Fruit fly (Drosophila melanogaster) whole organism, embryonic: ENCODE measurements around the gene Tango5.
A peak's percentile ranks its signal among the peaks of the same experiment; 100 is the strongest.

Experiments used
- Blimp-1 ChIP-seq: fragments of 200-800 bp; sonication (Bioruptor generic); optimal IDR thresholded peaks from 3 replicates; lab custom pipeline; 2018; ENCODE audit warnings: missing biosample characterization, missing genetic modification characterization, mild to moderate bottlenecking, moderate library complexity, missing genetic modification reagents
- CG10979 ChIP-seq: fragments of 200-800 bp; sonication (Bioruptor generic); optimal IDR thresholded peaks from 2 replicates; lab custom pipeline; 2018; ENCODE audit warnings: missing biosample characterization, mild to moderate bottlenecking, missing genetic modification characterization, moderate library complexity
- CG12942 ChIP-seq: fragments of 200-800 bp; sonication (Bioruptor generic); optimal IDR thresholded peaks from 3 replicates; lab custom pipeline; 2016; ENCODE audit warnings: missing biosample characterization, missing genetic modification characterization
- CG13775 ChIP-seq: fragments of 200-800 bp; sonication (Bioruptor generic); optimal IDR thresholded peaks from 3 replicates; lab custom pipeline; 2017; ENCODE audit warnings: missing biosample characterization, mild to moderate bottlenecking, missing genetic modification characterization
- CG16815 ChIP-seq: fragments of 200-800 bp; sonication (Bioruptor generic); optimal IDR thresholded peaks from 3 replicates; lab custom pipeline; 2017; ENCODE audit warnings: missing biosample characterization, mild to moderate bottlenecking, missing genetic modification characterization
- CG18599 ChIP-seq: fragments of 200-800 bp; sonication (Bioruptor generic); optimal IDR thresholded peaks from 3 replicates; lab custom pipeline; 2017; ENCODE audit warnings: missing biosample characterization, missing genetic modification characterization, mild to moderate bottlenecking, moderate library complexity, missing genetic modification reagents
- CG2199 ChIP-seq: fragments of 200-800 bp; sonication (Bioruptor generic); IDR thresholded peaks from 3 replicates; pipeline ENCODE4 v1.3.6; 2022; ENCODE audit warnings: missing biosample characterization, missing genetic modification characterization
- CG30020 ChIP-seq: fragments of 200-800 bp; optimal IDR thresholded peaks from 2 replicates; lab custom pipeline; 2019; ENCODE audit warnings: missing biosample characterization, mild to moderate bottlenecking, missing genetic modification characterization, moderate library complexity
- CG31441 ChIP-seq: fragments of 200-800 bp; sonication (Bioruptor generic); IDR thresholded peaks from 2 replicates; pipeline ENCODE4 v1.3.6; 2022; ENCODE audit warnings: missing biosample characterization, missing genetic modification characterization
- CG3838 ChIP-seq: fragments of 200-800 bp; sonication (Bioruptor generic); optimal IDR thresholded peaks from 3 replicates; lab custom pipeline; 2016; ENCODE audit warnings: missing biosample characterization, missing genetic modification characterization
- CG4328 ChIP-seq: fragments of 200-800 bp; sonication (Bioruptor generic); optimal IDR thresholded peaks from 3 replicates; lab custom pipeline; 2017; ENCODE audit warnings: missing biosample characterization, missing genetic modification reagents, missing genetic modification characterization
- CG5953 ChIP-seq: fragments of 200-800 bp; sonication (Bioruptor generic); IDR thresholded peaks from 2 replicates; pipeline ENCODE4 v1.3.6; 2022; ENCODE audit warnings: missing biosample characterization, missing genetic modification characterization
- CG7745 ChIP-seq: fragments of 200-800 bp; sonication (Bioruptor generic); optimal IDR thresholded peaks from 2 replicates; lab custom pipeline; 2018; ENCODE audit warnings: missing biosample characterization, mild to moderate bottlenecking, missing genetic modification characterization, moderate library complexity
- CG7987 ChIP-seq: fragments of 200-800 bp; sonication (Bioruptor generic); optimal IDR thresholded peaks from 2 replicates; lab custom pipeline; 2018; ENCODE audit warnings: missing biosample characterization, mild to moderate bottlenecking, missing genetic modification characterization, moderate library complexity
- CG8089 ChIP-seq: fragments of 200-800 bp; sonication (Bioruptor generic); optimal IDR thresholded peaks from 3 replicates; lab custom pipeline; 2016; ENCODE audit warnings: missing biosample characterization, missing genetic modification characterization
- CG9437 ChIP-seq: fragments of 200-800 bp; sonication (Bioruptor generic); optimal IDR thresholded peaks from 2 replicates; lab custom pipeline; 2018; ENCODE audit warnings: missing biosample characterization, mild to moderate bottlenecking, missing genetic modification characterization
- CG9727 ChIP-seq: fragments of 200-800 bp; sonication (Bioruptor generic); optimal IDR thresholded peaks from 3 replicates; lab custom pipeline; 2017; ENCODE audit warnings: missing biosample characterization, mild to moderate bottlenecking, missing genetic modification characterization
- Dfd ChIP-seq, 2 experiments: fragments of >200 bp; optimal IDR thresholded peaks; 2 replicates each; lab custom pipeline; 2017; ENCODE audit warnings: missing biosample characterization in 2 of 2, missing genetic modification characterization in 2 of 2
- Dip2 ChIP-seq: fragments of 200-800 bp; sonication (Bioruptor generic); IDR thresholded peaks from 2 replicates; pipeline ENCODE4 v1.3.6; 2022; ENCODE audit warnings: missing biosample characterization, missing genetic modification characterization
- Gug ChIP-seq: fragments of 200-800 bp; sonication (Bioruptor generic); IDR thresholded peaks from 4 replicates; pipeline ENCODE4 v1.3.6; 2022; ENCODE audit warnings: missing biosample characterization, missing genetic modification characterization
- HHEX ChIP-seq: fragments of 200-800 bp; sonication (Bioruptor generic); optimal IDR thresholded peaks from 3 replicates; lab custom pipeline; 2017; ENCODE audit warnings: missing biosample characterization, mild to moderate bottlenecking, missing genetic modification characterization, missing genetic modification reagents
- Hey ChIP-seq: fragments of 200-800 bp; sonication (Bioruptor generic); optimal IDR thresholded peaks from 3 replicates; lab custom pipeline; 2018; ENCODE audit warnings: missing biosample characterization, mild to moderate bottlenecking, missing genetic modification characterization
- MTF-1 ChIP-seq: fragments of 200-800 bp; sonication (Bioruptor generic); optimal IDR thresholded peaks from 2 replicates; lab custom pipeline; 2018; ENCODE audit warnings: missing biosample characterization, mild to moderate bottlenecking, missing genetic modification characterization, borderline replicate concordance
- Myb ChIP-seq: fragments of 200-800 bp; sonication (Bioruptor generic); optimal IDR thresholded peaks from 2 replicates; lab custom pipeline; 2016; ENCODE audit warnings: missing biosample characterization, missing genetic modification characterization
- Oaz ChIP-seq: fragments of 200-800 bp; sonication (Bioruptor generic); IDR thresholded peaks from 2 replicates; pipeline ENCODE4 v1.3.6; 2022; ENCODE audit warnings: missing biosample characterization, missing genetic modification characterization
- Optix ChIP-seq: fragments of 200-800 bp; sonication (Bioruptor generic); IDR thresholded peaks from 3 replicates; pipeline ENCODE4 v1.3.6; 2022; ENCODE audit warnings: missing biosample characterization, missing genetic modification characterization
- PHDP ChIP-seq: fragments of 200-800 bp; sonication (Bioruptor generic); optimal IDR thresholded peaks from 3 replicates; lab custom pipeline; 2018; ENCODE audit warnings: missing biosample characterization, mild to moderate bottlenecking, missing genetic modification characterization, moderate library complexity
- Rx ChIP-seq: fragments of 200-800 bp; sonication (Bioruptor generic); IDR thresholded peaks from 2 replicates; pipeline ENCODE4 v1.3.6; 2022; ENCODE audit warnings: missing biosample characterization, missing genetic modification characterization
- Sin3A ChIP-seq: fragments of >200 bp; optimal IDR thresholded peaks from 2 replicates; lab custom pipeline; 2018
- Stat92E ChIP-seq, 3 experiments: fragments of >200 bp in 2 of 3; fragments of 200-800 bp in 1 of 3; sonication (Bioruptor generic) in 1 of 3; optimal IDR thresholded peaks; 2 replicates each; lab custom pipeline; 2017 to 2019; ENCODE audit warnings: missing biosample characterization in 3 of 3, missing genetic modification characterization in 3 of 3, mild to moderate bottlenecking in 1 of 3, moderate library complexity in 1 of 3
- aop ChIP-seq: fragments of 200-800 bp; sonication (Bioruptor generic); IDR thresholded peaks from 2 replicates; pipeline ENCODE4 v1.3.6; 2022; ENCODE audit warnings: missing biosample characterization, missing genetic modification characterization
- bsh ChIP-seq, 2 experiments: fragments of 200-800 bp; sonication (Bioruptor generic); optimal IDR thresholded peaks; 2 replicates each; lab custom pipeline; 2017 to 2018; ENCODE audit warnings: mild to moderate bottlenecking in 2 of 2, missing biosample characterization in 2 of 2, missing genetic modification characterization in 2 of 2, moderate library complexity in 1 of 2
- cad ChIP-seq: fragments of >200 bp; optimal IDR thresholded peaks from 2 replicates; lab custom pipeline; 2017; ENCODE audit warnings: missing biosample characterization, missing genetic modification characterization
- crc ChIP-seq: fragments of 200-800 bp; sonication (Bioruptor generic); optimal IDR thresholded peaks from 2 replicates; lab custom pipeline; 2016; ENCODE audit warnings: missing biosample characterization, missing genetic modification characterization
- disco-r ChIP-seq: fragments of 200-800 bp; sonication (Bioruptor generic); optimal IDR thresholded peaks from 2 replicates; lab custom pipeline; 2016; ENCODE audit warnings: missing biosample characterization, missing genetic modification characterization
- fd3F ChIP-seq: fragments of 200-800 bp; sonication (Bioruptor generic); optimal IDR thresholded peaks from 2 replicates; lab custom pipeline; 2018; ENCODE audit warnings: missing biosample characterization, mild to moderate bottlenecking, missing genetic modification characterization, moderate library complexity
- ftz-f1 ChIP-seq: fragments of 200-800 bp; sonication (Bioruptor generic); optimal IDR thresholded peaks from 2 replicates; lab custom pipeline; 2016; ENCODE audit warnings: missing biosample characterization, missing genetic modification characterization
- grau ChIP-seq: fragments of 200-800 bp; optimal IDR thresholded peaks from 3 replicates; lab custom pipeline; 2019; ENCODE audit warnings: missing biosample characterization, mild to moderate bottlenecking, missing genetic modification characterization, moderate library complexity
- hb ChIP-seq: fragments of 200-800 bp; sonication (Bioruptor generic); IDR thresholded peaks from 3 replicates; pipeline ENCODE4 v1.3.6; 2022; ENCODE audit warnings: missing biosample characterization, missing genetic modification characterization; ENCODE audit not compliant: partially characterized antibody
- insv ChIP-seq, 2 experiments: fragments of 200-800 bp; sonication (Bioruptor generic); optimal IDR thresholded peaks; 3 replicates each; lab custom pipeline; 2016 to 2018; ENCODE audit warnings: missing biosample characterization in 2 of 2, missing genetic modification characterization in 2 of 2
- klu ChIP-seq: fragments of 200-800 bp; sonication (Bioruptor generic); IDR thresholded peaks from 2 replicates; pipeline ENCODE4 v1.3.6; 2022; ENCODE audit warnings: missing biosample characterization, missing genetic modification characterization
- lola ChIP-seq, 3 experiments: fragments of >200 bp in 2 of 3; fragments of 200-800 bp in 1 of 3; sonication (Bioruptor generic) in 1 of 3; optimal IDR thresholded peaks; 2 replicates each; lab custom pipeline; 2017 to 2019; ENCODE audit warnings: missing biosample characterization in 3 of 3, missing genetic modification characterization in 3 of 3, mild to moderate bottlenecking in 1 of 3, moderate library complexity in 1 of 3
- mirr ChIP-seq: fragments of 200-800 bp; sonication (Bioruptor generic); optimal IDR thresholded peaks from 3 replicates; lab custom pipeline; 2018; ENCODE audit warnings: missing biosample characterization, mild to moderate bottlenecking, missing genetic modification characterization
- nerfin-1 ChIP-seq: fragments of 200-800 bp; sonication (Bioruptor generic); optimal IDR thresholded peaks from 3 replicates; lab custom pipeline; 2019; ENCODE audit warnings: missing biosample characterization, mild to moderate bottlenecking, missing genetic modification characterization, moderate library complexity
- pros ChIP-seq: fragments of 200-800 bp; sonication (Bioruptor generic); optimal IDR thresholded peaks from 3 replicates; lab custom pipeline; 2019; ENCODE audit warnings: missing biosample characterization, mild to moderate bottlenecking, missing genetic modification characterization, moderate library complexity
- rib ChIP-seq: fragments of 200-800 bp; sonication (Bioruptor generic); IDR thresholded peaks from 2 replicates; pipeline ENCODE4 v1.3.6; 2022; ENCODE audit warnings: missing biosample characterization, missing genetic modification characterization
- schlank ChIP-seq: fragments of 200-800 bp; sonication (Bioruptor generic); optimal IDR thresholded peaks from 2 replicates; lab custom pipeline; 2018; ENCODE audit warnings: missing biosample characterization, mild to moderate bottlenecking, missing genetic modification characterization
- toy ChIP-seq: fragments of 200-800 bp; sonication (Bioruptor generic); IDR thresholded peaks from 2 replicates; pipeline ENCODE4 v1.3.6; 2022; ENCODE audit warnings: missing biosample characterization, missing genetic modification characterization

Tango5 gene

DNA sequence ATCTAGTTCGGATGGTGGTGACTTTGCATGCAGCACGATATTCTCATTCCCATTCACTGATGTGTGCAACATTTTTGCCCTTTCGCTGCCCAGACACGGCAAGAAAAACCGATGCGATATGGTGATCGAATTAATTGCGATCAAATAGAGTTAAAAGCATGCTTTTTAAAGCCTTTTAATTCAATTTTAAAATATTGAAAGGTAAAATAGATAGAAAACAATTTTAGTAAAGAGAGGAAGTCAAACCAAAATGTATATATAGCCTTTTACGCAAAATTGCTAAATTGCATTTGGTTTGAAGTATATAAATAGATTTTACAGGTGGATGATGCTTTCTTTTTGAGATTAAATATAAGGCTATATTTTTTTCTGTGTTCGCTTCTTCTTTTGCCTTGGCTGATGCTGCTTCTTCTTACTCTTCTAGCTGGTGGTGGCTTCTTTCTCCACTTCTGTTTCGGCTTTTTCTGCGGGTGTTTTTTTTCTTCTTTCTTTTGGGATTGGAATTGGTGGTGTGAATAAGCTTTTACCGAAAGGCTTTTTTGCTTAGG is 23.2 kb downstream of the Tango5 start (continued):
- TF ChIP-seq CG3838 (GFP tag; lab: Kevin White, UChicago), result no peak
- TF ChIP-seq CG10979 (tag; lab: Kevin White, UChicago), result peak; percentile 43
- TF ChIP-seq Hey, result no peak
- TF ChIP-seq bsh (GFP tag; optimal IDR thresholded peaks at IDR 0.05; lab: Kevin White, UChicago), result peak in 1 of 2 experiments; percentile 22
- TF ChIP-seq Myb (GFP tag; lab: Kevin White, UChicago), result no peak
- TF ChIP-seq Dfd (GFP tag; optimal IDR thresholded peaks at IDR 0.05; lab: Kevin White, UChicago), result no peak
- no peak for TF ChIP-seq CG30020 (tag; lab: Kevin White, UChicago)
- no peak for TF ChIP-seq HHEX
- peak; percentile 20 for TF ChIP-seq Blimp-1 (GFP tag; lab: Kevin White, UChicago)
- TF ChIP-seq CG2199, result no peak
- no peak for TF ChIP-seq aop (GFP tag; lab: Robert Waterston, UW)
- TF ChIP-seq Stat92E (GFP tag; optimal IDR thresholded peaks at IDR 0.05; lab: Kevin White, UChicago), result no peak
- TF ChIP-seq Rx (GFP tag; lab: Robert Waterston, UW), result no peak
- no peak for TF ChIP-seq grau (tag; lab: Kevin White, UChicago)
- TF ChIP-seq lola (GFP tag; optimal IDR thresholded peaks at IDR 0.05; lab: Kevin White, UChicago), result peak in 1 of 3 experiments; percentile 5

DNA sequence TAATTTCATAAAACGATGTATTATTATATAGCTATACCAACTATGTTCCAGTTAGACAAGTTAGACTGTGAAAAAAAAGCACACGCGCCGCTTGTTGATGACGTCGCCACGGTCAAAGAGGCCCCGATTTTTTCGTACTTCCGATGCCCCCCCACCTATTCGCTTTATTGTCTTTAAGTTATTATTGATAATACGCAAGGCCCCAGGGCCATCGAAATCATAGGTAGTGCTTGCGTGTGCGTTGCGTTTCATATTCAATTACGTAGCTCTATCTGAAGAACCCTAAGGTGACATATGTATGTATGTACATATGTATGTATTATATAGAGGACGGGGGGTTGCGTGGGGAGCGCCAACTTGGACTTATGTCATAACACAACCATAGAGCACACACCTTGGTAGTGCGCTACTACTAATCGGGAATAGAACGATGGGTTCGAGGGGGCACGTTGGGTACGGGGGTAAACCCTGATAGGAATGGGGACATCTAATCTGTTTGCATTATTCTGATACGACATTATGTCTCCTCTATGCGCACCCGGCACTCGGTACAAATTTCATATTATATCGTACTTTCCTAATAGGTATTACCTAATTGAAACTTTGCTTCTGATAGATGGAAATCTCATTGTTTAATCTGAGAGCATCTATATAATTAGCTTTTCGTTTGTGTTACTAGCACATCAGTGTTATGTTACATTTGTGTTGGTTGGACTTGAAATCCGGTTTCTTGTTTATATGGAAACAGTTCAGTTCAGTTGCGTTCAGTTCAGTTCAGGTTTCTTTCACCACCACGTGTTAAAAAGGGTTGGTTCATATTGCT is 24.4 kb downstream of the Tango5 start:
- TF ChIP-seq nerfin-1, result no peak
- peak; percentile 94 for TF ChIP-seq mirr (GFP tag; lab: Kevin White, UChicago)
- no peak for TF ChIP-seq CG13775 (GFP tag; lab: Kevin White, UChicago)
- no peak for TF ChIP-seq insv (GFP tag; optimal IDR thresholded peaks at IDR 0.05; lab: Kevin White, UChicago)
- TF ChIP-seq CG7987 (GFP tag; lab: Kevin White, UChicago), result peak; percentile 79
- TF ChIP-seq rib (GFP tag; lab: Robert Waterston, UW), result no peak
- TF ChIP-seq PHDP (tag; lab: Kevin White, UChicago), result no peak
- no peak for TF ChIP-seq schlank (tag; lab: Kevin White, UChicago)
- no peak for TF ChIP-seq CG12942 (GFP tag; lab: Kevin White, UChicago)
- TF ChIP-seq CG4328 (GFP tag; lab: Kevin White, UChicago), result no peak
- TF ChIP-seq disco-r (GFP tag; lab: Kevin White, UChicago), result no peak
- no peak for TF ChIP-seq Dip2 (GFP tag; lab: Robert Waterston, UW)
- TF ChIP-seq klu (GFP tag; lab: Robert Waterston, UW), result no peak
- TF ChIP-seq Oaz, result no peak
- TF ChIP-seq CG18599 (GFP tag; lab: Kevin White, UChicago), result peak; percentile 41
- no peak for TF ChIP-seq crc
- no peak for TF ChIP-seq MTF-1 (GFP tag; lab: Kevin White, UChicago)
- TF ChIP-seq Gug, result no peak
- no peak for TF ChIP-seq CG9727 (GFP tag; lab: Kevin White, UChicago)
- TF ChIP-seq CG16815, result no peak
- no peak for TF ChIP-seq CG7745
- TF ChIP-seq pros (GFP tag; lab: Kevin White, UChicago), result no peak
- TF ChIP-seq CG9437 (GFP tag; lab: Kevin White, UChicago), result peak; percentile 72
- TF ChIP-seq Sin3A (lab: Kevin White, UChicago), result no peak
- no peak for TF ChIP-seq toy
- TF ChIP-seq Optix (GFP tag; lab: Robert Waterston, UW), result no peak
- no peak for TF ChIP-seq CG31441 (GFP tag; lab: Robert Waterston, UW)
- no peak for TF ChIP-seq hb (GFP tag; lab: Robert Waterston, UW)
- TF ChIP-seq fd3F (GFP tag; lab: Kevin White, UChicago), result no peak
- TF ChIP-seq CG8089 (GFP tag; lab: Kevin White, UChicago), result no peak
- TF ChIP-seq ftz-f1 (GFP tag; lab: Kevin White, UChicago), result peak; percentile 82
- no peak for TF ChIP-seq cad (GFP tag; lab: Kevin White, UChicago)
- no peak for TF ChIP-seq CG5953 (GFP tag; lab: Robert Waterston, UW)
